Worm (Caenorhabditis elegans) whole organism, young adult: ENCODE data around the gene hum-2.

Source experiments
- K12H6.12 ChIP-seq: fragments of 200-800 bp; sonication (Bioruptor generic); optimal IDR thresholded peaks from 2 replicates; lab custom pipeline; 2018; ENCODE audit warnings: mild to moderate bottlenecking, missing genetic modification characterization, missing compliant biosample characterization
- ZK185.1 ChIP-seq: sonication (generic microtip); optimal IDR thresholded peaks from 2 replicates; lab custom pipeline; 2016; ENCODE audit warnings: mild to moderate bottlenecking, missing genetic modification characterization, missing compliant biosample characterization; ENCODE audit not compliant: poor library complexity, severe bottlenecking
- bed-1 ChIP-seq: fragments of 200-800 bp; sonication (Bioruptor generic); IDR thresholded peaks from 2 replicates; pipeline ENCODE4 v1.3.6; 2022; ENCODE audit warnings: missing genetic modification reagents, missing genetic modification characterization, missing compliant biosample characterization
- ceh-40 ChIP-seq: fragments of 200-800 bp; sonication (Bioruptor generic); IDR thresholded peaks from 2 replicates; pipeline ENCODE4 v1.3.6; 2022; ENCODE audit warnings: missing genetic modification characterization, missing compliant biosample characterization
- egrh-3 ChIP-seq: fragments of 200-800 bp; sonication (Bioruptor generic); IDR thresholded peaks from 2 replicates; pipeline ENCODE4 v1.3.6; 2022; ENCODE audit warnings: missing genetic modification reagents, missing genetic modification characterization, missing compliant biosample characterization
- him-1 ChIP-seq: sonication (generic microtip); optimal IDR thresholded peaks from 2 replicates; lab custom pipeline; 2016; ENCODE audit warnings: missing genotype, missing genetic modification reagents, missing genetic modification characterization, missing compliant biosample characterization
- lin-35 ChIP-seq, 3 experiments: fragments of 150-350 bp in 2 of 3; sonication (generic microtip) in 1 of 3; optimal IDR thresholded peaks; 2 replicates each; lab custom pipeline; 2014 to 2018; ENCODE audit warnings: missing biosample characterization in 3 of 3, missing genetic modification characterization in 3 of 3, missing genetic modification reagents in 3 of 3
- lsl-1 ChIP-seq: fragments of 200-800 bp; sonication (Bioruptor generic); optimal IDR thresholded peaks from 2 replicates; lab custom pipeline; 2018; ENCODE audit warnings: mild to moderate bottlenecking, missing genetic modification characterization, moderate library complexity, missing compliant biosample characterization
- snpc-3.4 ChIP-seq: sonication (generic microtip); optimal IDR thresholded peaks from 2 replicates; lab custom pipeline; 2017; ENCODE audit warnings: missing genetic modification characterization, mild to moderate bottlenecking, missing compliant biosample characterization, antibody characterized with exemption, moderate library complexity, missing genotype, missing genetic modification reagents
- unc-62 ChIP-seq: fragments of 150-350 bp; optimal IDR thresholded peaks from 2 replicates; lab custom pipeline; 2014; ENCODE audit warnings: missing biosample characterization, missing genetic modification reagents, missing genetic modification characterization
- xnd-1 ChIP-seq: sonication (generic microtip); optimal IDR thresholded peaks from 2 replicates; lab custom pipeline; 2016; ENCODE audit warnings: missing genotype, missing genetic modification reagents, missing genetic modification characterization, missing compliant biosample characterization
- zim-3 ChIP-seq: sonication (generic microtip); optimal IDR thresholded peaks from 2 replicates; lab custom pipeline; 2017; ENCODE audit warnings: mild to moderate bottlenecking, missing genetic modification characterization, moderate library complexity, missing compliant biosample characterization
- ztf-18 ChIP-seq: sonication (generic microtip); optimal IDR thresholded peaks from 2 replicates; lab custom pipeline; 2016; ENCODE audit warnings: missing genotype, mild to moderate bottlenecking, missing genetic modification characterization, missing compliant biosample characterization
- ztf-28 ChIP-seq: fragments of 200-800 bp; sonication (Bioruptor generic); IDR thresholded peaks from 2 replicates; pipeline ENCODE4 v1.3.6; 2022; ENCODE audit warnings: missing genetic modification reagents, missing genetic modification characterization, missing compliant biosample characterization

ce11 chrV:9442471-9442870 lies 56.5 kb downstream of the hum-2 start:
- TF ChIP-seq ztf-28 (GFP tag; lab: Robert Waterston, UW) (no peak), K12H6.12 (tag; lab: Kevin White, UChicago) (no peak), lsl-1 (GFP tag; lab: Kevin White, UChicago) (no peak), xnd-1 (tag; lab: Kevin White, UChicago) (no peak), unc-62 (GFP tag; lab: Kevin White, UChicago) (no peak), ZK185.1 (no peak), egrh-3 (GFP tag; lab: Robert Waterston, UW) (no peak), lin-35 (GFP tag; optimal IDR thresholded peaks at IDR 0.05; lab: Kevin White, UChicago) (no peak), bed-1 (GFP tag; lab: Robert Waterston, UW) (no peak), snpc-3.4 (tag; lab: Kevin White, UChicago) (no peak), ceh-40 (GFP tag; lab: Robert Waterston, UW) (no peak), zim-3 (tag; lab: Kevin White, UChicago) (no peak), him-1 (tag; lab: Kevin White, UChicago) (no peak), ztf-18 (no peak)
